Fruit fly (Drosophila melanogaster) whole organism, embryonic: Measurements from ENCODE around the gene CG16965.

Source experiments
- CG10654 ChIP-seq: fragments of 200-800 bp; sonication (Bioruptor generic); optimal IDR thresholded peaks from 2 replicates; lab custom pipeline; 2016; ENCODE audit warnings: missing biosample characterization, missing genetic modification characterization
- CG11093 ChIP-seq: fragments of 200-800 bp; sonication (Bioruptor generic); IDR thresholded peaks from 3 replicates; pipeline ENCODE4 v1.3.6; 2022; ENCODE audit warnings: missing biosample characterization, missing genetic modification characterization
- CG11398 ChIP-seq: fragments of 200-800 bp; sonication (Bioruptor generic); optimal IDR thresholded peaks from 2 replicates; lab custom pipeline; 2016; ENCODE audit warnings: missing biosample characterization, missing genetic modification characterization
- CG13775 ChIP-seq: fragments of 200-800 bp; sonication (Bioruptor generic); optimal IDR thresholded peaks from 3 replicates; lab custom pipeline; 2017; ENCODE audit warnings: missing biosample characterization, mild to moderate bottlenecking, missing genetic modification characterization
- CG16779 ChIP-seq: fragments of 200-800 bp; sonication (Bioruptor generic); IDR thresholded peaks from 2 replicates; pipeline ENCODE4 v1.3.6; 2022; ENCODE audit warnings: missing biosample characterization, missing genetic modification characterization
- CG17359 ChIP-seq: fragments of 200-800 bp; sonication (Bioruptor generic); optimal IDR thresholded peaks from 3 replicates; lab custom pipeline; 2018; ENCODE audit warnings: missing biosample characterization, mild to moderate bottlenecking, missing genetic modification characterization, moderate library complexity
- CG17829 ChIP-seq: fragments of 200-800 bp; optimal IDR thresholded peaks from 2 replicates; lab custom pipeline; 2019; ENCODE audit warnings: missing biosample characterization, mild to moderate bottlenecking, missing genetic modification characterization, moderate library complexity
- CG31224 ChIP-seq: fragments of 200-800 bp; sonication (Bioruptor generic); IDR thresholded peaks from 2 replicates; pipeline ENCODE4 v1.3.6; 2022; ENCODE audit warnings: missing biosample characterization, missing genetic modification characterization
- CG31365 ChIP-seq: fragments of 200-800 bp; sonication (Bioruptor generic); optimal IDR thresholded peaks from 2 replicates; lab custom pipeline; 2018; ENCODE audit warnings: missing biosample characterization, mild to moderate bottlenecking, missing genetic modification characterization
- CG32767 ChIP-seq: fragments of 200-800 bp; sonication (Bioruptor generic); IDR thresholded peaks from 2 replicates; pipeline ENCODE4 v1.3.6; 2022; ENCODE audit warnings: missing biosample characterization, missing genetic modification characterization
- CG3726 ChIP-seq: fragments of 200-800 bp; sonication (Bioruptor generic); IDR thresholded peaks from 3 replicates; pipeline ENCODE4, ENCODE4 v1.3.6; 2022; ENCODE audit warnings: missing biosample characterization, missing genetic modification characterization
- CG4282 ChIP-seq: fragments of 200-800 bp; sonication (Bioruptor generic); optimal IDR thresholded peaks from 2 replicates; lab custom pipeline; 2016; ENCODE audit warnings: missing biosample characterization, missing genetic modification characterization
- CG4360 ChIP-seq: fragments of 200-800 bp; sonication (Bioruptor generic); IDR thresholded peaks from 2 replicates; pipeline ENCODE4 v1.3.6; 2022; ENCODE audit warnings: missing biosample characterization, missing genetic modification characterization
- CG4730 ChIP-seq: fragments of 200-800 bp; sonication (Bioruptor generic); IDR thresholded peaks from 2 replicates; pipeline ENCODE4 v1.3.6; 2022; ENCODE audit warnings: missing biosample characterization, missing genetic modification characterization
- CG4854 ChIP-seq: fragments of 200-800 bp; sonication (Bioruptor generic); optimal IDR thresholded peaks from 2 replicates; lab custom pipeline; 2016; ENCODE audit warnings: missing biosample characterization, missing genetic modification characterization, inconsistent platforms
- CG7786 ChIP-seq: fragments of 200-800 bp; sonication (Bioruptor generic); optimal IDR thresholded peaks from 2 replicates; lab custom pipeline; 2016; ENCODE audit warnings: missing biosample characterization, missing genetic modification characterization
- CoRest ChIP-seq: fragments of 200-800 bp; sonication (Bioruptor generic); optimal IDR thresholded peaks from 3 replicates; lab custom pipeline; 2018; ENCODE audit warnings: missing biosample characterization, mild to moderate bottlenecking, missing genetic modification characterization, moderate library complexity
- Dfd ChIP-seq, 2 experiments: fragments of >200 bp; optimal IDR thresholded peaks; 2 replicates each; lab custom pipeline; 2017; ENCODE audit warnings: missing biosample characterization in 2 of 2, missing genetic modification characterization in 2 of 2
- E2f2 ChIP-seq: fragments of 200-800 bp; sonication (Bioruptor generic); IDR thresholded peaks from 2 replicates; pipeline ENCODE4 v1.3.6; 2022; ENCODE audit warnings: missing biosample characterization, missing genetic modification characterization
- Elba2 ChIP-seq: fragments of 200-800 bp; sonication (Bioruptor generic); optimal IDR thresholded peaks from 3 replicates; lab custom pipeline; 2016; ENCODE audit warnings: missing biosample characterization, missing genetic modification characterization
- Ets65A ChIP-seq: fragments of 200-800 bp; sonication (Bioruptor generic); peaks from one replicate; lab custom pipeline; 2016; ENCODE audit warnings: missing biosample characterization, missing genetic modification characterization
- Fer1 ChIP-seq: fragments of 200-800 bp; sonication (Bioruptor generic); optimal IDR thresholded peaks from 2 replicates; lab custom pipeline; 2017; ENCODE audit warnings: missing biosample characterization, mild to moderate bottlenecking, missing genetic modification characterization
- H2.0 ChIP-seq: fragments of 200-800 bp; sonication (Bioruptor generic); IDR thresholded peaks from 2 replicates; pipeline ENCODE4 v1.3.6; 2022; ENCODE audit warnings: missing biosample characterization, missing genetic modification characterization
- HmgD ChIP-seq: fragments of 200-800 bp; sonication (Bioruptor generic); optimal IDR thresholded peaks from 3 replicates; lab custom pipeline; 2016; ENCODE audit warnings: missing biosample characterization, missing genetic modification characterization
- HmgZ ChIP-seq: fragments of 200-800 bp; sonication (Bioruptor generic); optimal IDR thresholded peaks from 2 replicates; lab custom pipeline; 2018; ENCODE audit warnings: missing biosample characterization, mild to moderate bottlenecking, missing genetic modification characterization
- MBD-R2 ChIP-seq: fragments of 200-800 bp; sonication (Bioruptor generic); IDR thresholded peaks from 2 replicates; pipeline ENCODE4 v1.3.6; 2022; ENCODE audit warnings: missing biosample characterization, missing genetic modification characterization
- Mad ChIP-seq: fragments of 200-800 bp; sonication (Bioruptor generic); optimal IDR thresholded peaks from 2 replicates; lab custom pipeline; 2016; ENCODE audit warnings: missing biosample characterization, missing genetic modification characterization
- NC2α ChIP-seq: fragments of 200-800 bp; sonication (Bioruptor generic); optimal IDR thresholded peaks from 2 replicates; lab custom pipeline; 2016; ENCODE audit warnings: missing biosample characterization, missing genetic modification characterization
- Rfx ChIP-seq: fragments of 200-800 bp; sonication (Bioruptor generic); IDR thresholded peaks from 2 replicates; pipeline ENCODE4 v1.3.6; 2022; ENCODE audit warnings: missing biosample characterization, missing genetic modification characterization
- Scr ChIP-seq: fragments of 200-800 bp; sonication (Bioruptor generic); IDR thresholded peaks from 2 replicates; pipeline ENCODE4 v1.3.6; 2022; ENCODE audit warnings: missing biosample characterization, missing genetic modification characterization; ENCODE audit not compliant: partially characterized antibody
- Sry-δ ChIP-seq: fragments of 200-800 bp; sonication (Bioruptor generic); optimal IDR thresholded peaks from 2 replicates; lab custom pipeline; 2016; ENCODE audit warnings: missing biosample characterization, missing genetic modification characterization
- ap ChIP-seq: fragments of 200-800 bp; sonication (Bioruptor generic); IDR thresholded peaks from 2 replicates; pipeline ENCODE4 v1.3.6; 2022; ENCODE audit warnings: missing biosample characterization, missing genetic modification characterization
- ara ChIP-seq: fragments of 200-800 bp; sonication (Bioruptor generic); IDR thresholded peaks from 2 replicates; pipeline ENCODE4 v1.3.6; 2022; ENCODE audit warnings: missing biosample characterization, missing genetic modification characterization
- cas ChIP-seq: fragments of 200-800 bp; sonication (Bioruptor generic); IDR thresholded peaks from 2 replicates; pipeline ENCODE4 v1.3.6; 2022; ENCODE audit warnings: missing biosample characterization, missing genetic modification characterization
- dmrt99B ChIP-seq: fragments of 200-800 bp; sonication (Bioruptor generic); optimal IDR thresholded peaks from 2 replicates; lab custom pipeline; 2018; ENCODE audit warnings: missing biosample characterization, mild to moderate bottlenecking, missing genetic modification characterization, moderate library complexity
- dysf ChIP-seq: fragments of 200-800 bp; sonication (Bioruptor generic); IDR thresholded peaks from 3 replicates; pipeline ENCODE4 v1.3.6; 2022; ENCODE audit warnings: missing biosample characterization, missing genetic modification characterization
- eve ChIP-seq, 2 experiments: fragments of >200 bp; optimal IDR thresholded peaks; 2 replicates each; lab custom pipeline; 2017; ENCODE audit warnings: missing biosample characterization in 2 of 2, missing genetic modification characterization in 2 of 2
- fd64A ChIP-seq: fragments of 200-800 bp; sonication (Bioruptor generic); optimal IDR thresholded peaks from 3 replicates; lab custom pipeline; 2018; ENCODE audit warnings: missing biosample characterization, mild to moderate bottlenecking, missing genetic modification characterization
- gcm ChIP-seq: fragments of 200-800 bp; sonication (Bioruptor generic); optimal IDR thresholded peaks from 2 replicates; lab custom pipeline; 2019; ENCODE audit warnings: missing biosample characterization, mild to moderate bottlenecking, missing genetic modification characterization, moderate library complexity
- gro ChIP-seq: fragments of 200-800 bp; sonication (Bioruptor generic); optimal IDR thresholded peaks from 2 replicates; lab custom pipeline; 2016; ENCODE audit warnings: missing biosample characterization, missing genetic modification characterization
- gsb ChIP-seq: fragments of 200-800 bp; sonication (Bioruptor generic); IDR thresholded peaks from 2 replicates; pipeline ENCODE4 v1.3.6; 2022; ENCODE audit warnings: missing biosample characterization, missing genetic modification characterization
- h ChIP-seq: fragments of >200 bp; optimal IDR thresholded peaks from 2 replicates; lab custom pipeline; 2017
- lbe ChIP-seq: fragments of 200-800 bp; sonication (Bioruptor generic); optimal IDR thresholded peaks from 2 replicates; lab custom pipeline; 2016; ENCODE audit warnings: missing biosample characterization, mild to moderate bottlenecking, missing genetic modification characterization
- mld ChIP-seq: fragments of 200-800 bp; sonication (Bioruptor generic); IDR thresholded peaks from 3 replicates; pipeline ENCODE4 v1.3.6; 2022; ENCODE audit warnings: missing biosample characterization, missing genetic modification characterization; ENCODE audit not compliant: partially characterized antibody
- sima ChIP-seq: fragments of 200-800 bp; sonication (Bioruptor generic); optimal IDR thresholded peaks from 2 replicates; lab custom pipeline; 2016; ENCODE audit warnings: missing biosample characterization, missing genetic modification characterization
- sisA ChIP-seq: fragments of 200-800 bp; sonication (Bioruptor generic); IDR thresholded peaks from 2 replicates; pipeline ENCODE4 v1.3.6; 2022; ENCODE audit warnings: missing biosample characterization, missing genetic modification characterization
- sob ChIP-seq: fragments of 200-800 bp; sonication (Bioruptor generic); IDR thresholded peaks from 2 replicates; pipeline ENCODE4 v1.3.6; 2022; ENCODE audit warnings: missing biosample characterization, missing genetic modification characterization
- sqz ChIP-seq: fragments of 200-800 bp; sonication (Bioruptor generic); optimal IDR thresholded peaks from 3 replicates; lab custom pipeline; 2018; ENCODE audit warnings: missing biosample characterization, mild to moderate bottlenecking, missing genetic modification characterization
- sr ChIP-seq: fragments of 200-800 bp; sonication (Bioruptor generic); IDR thresholded peaks from 3 replicates; pipeline ENCODE4 v1.3.6; 2022; ENCODE audit warnings: missing biosample characterization, missing genetic modification characterization
- tna ChIP-seq: fragments of 200-800 bp; sonication (Bioruptor generic); IDR thresholded peaks from 2 replicates; pipeline ENCODE4 v1.3.6; 2022; ENCODE audit warnings: missing biosample characterization, missing genetic modification characterization; ENCODE audit not compliant: partially characterized antibody
- vvl ChIP-seq: fragments of 200-800 bp; sonication (Bioruptor generic); IDR thresholded peaks from 2 replicates; pipeline ENCODE4 v1.3.6; 2022; ENCODE audit warnings: missing biosample characterization, missing genetic modification characterization
- wek ChIP-seq: fragments of 200-800 bp; sonication (Bioruptor generic); optimal IDR thresholded peaks from 3 replicates; lab custom pipeline; 2018; ENCODE audit warnings: missing biosample characterization, mild to moderate bottlenecking, missing genetic modification characterization, moderate library complexity
- zen ChIP-seq: fragments of 200-800 bp; sonication (Bioruptor generic); optimal IDR thresholded peaks from 3 replicates; lab custom pipeline; 2018; ENCODE audit warnings: missing biosample characterization, mild to moderate bottlenecking, missing genetic modification characterization, moderate library complexity

CG16965 gene

DNA sequence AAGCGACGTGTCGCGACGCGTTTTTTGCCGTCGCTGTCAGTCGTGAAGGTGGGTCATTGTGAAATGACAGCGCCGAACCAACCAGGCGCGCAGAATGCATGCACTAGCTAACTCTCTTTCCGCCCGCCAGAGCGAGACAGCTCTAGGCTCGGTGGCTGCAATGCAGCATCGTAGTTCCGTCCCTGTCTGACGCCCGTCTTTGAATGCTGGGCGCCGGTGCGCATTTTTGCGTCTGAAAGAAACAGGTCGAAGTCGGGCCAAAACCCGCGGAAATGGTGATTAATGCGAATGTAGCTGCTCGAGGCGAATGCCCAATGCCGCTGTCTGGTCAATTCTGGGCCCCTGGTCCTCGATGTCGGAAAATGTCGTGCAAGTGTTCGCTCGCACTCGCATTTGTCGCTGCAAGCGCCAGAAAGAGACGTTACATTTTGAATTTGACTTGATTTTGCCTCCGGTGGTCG lies 26.0 kb downstream of the CG16965 start (continued):
- peak; percentile 58 for TF ChIP-seq wek (GFP tag; lab: Kevin White, UChicago)
- no peak for TF ChIP-seq CG4282 (GFP tag; lab: Kevin White, UChicago)
- TF ChIP-seq CG11093: peak; percentile 58; the same call in 1 of the 3 replicates
- TF ChIP-seq sima (GFP tag; lab: Kevin White, UChicago): no peak
- TF ChIP-seq Scr (GFP tag; lab: Robert Waterston, UW): no peak
- no peak for TF ChIP-seq Dfd (GFP tag; optimal IDR thresholded peaks at IDR 0.05; lab: Kevin White, UChicago)
- TF ChIP-seq sr: no peak
- peak; percentile 96 for TF ChIP-seq sqz (GFP tag; lab: Kevin White, UChicago)
- TF ChIP-seq sob (GFP tag; lab: Robert Waterston, UW): no peak
- no peak for TF ChIP-seq CG7786 (GFP tag; lab: Kevin White, UChicago)
- no peak for TF ChIP-seq CG3726 (GFP tag; lab: Robert Waterston, UW)
- TF ChIP-seq Sry-δ (GFP tag; lab: Kevin White, UChicago): peak; percentile 15
- peak; percentile 93 for TF ChIP-seq HmgZ
- TF ChIP-seq ap (GFP tag; lab: Robert Waterston, UW): no peak
- TF ChIP-seq E2f2 (GFP tag; lab: Robert Waterston, UW): no peak
- no peak for TF ChIP-seq cas (GFP tag; lab: Robert Waterston, UW)
- no peak for TF ChIP-seq CG4854 (GFP tag; lab: Kevin White, UChicago)
- no peak for TF ChIP-seq CG4730
- TF ChIP-seq gsb (GFP tag; lab: Robert Waterston, UW): no peak
- peak; percentile 33 for TF ChIP-seq NC2α (GFP tag; lab: Kevin White, UChicago)
- peak; percentile 42 for TF ChIP-seq CG17359
- no peak for TF ChIP-seq Ets65A
- TF ChIP-seq Rfx: no peak
- peak; percentile 98 for TF ChIP-seq HmgD
- no peak for TF ChIP-seq CG32767 (GFP tag; lab: Robert Waterston, UW)
- no peak for TF ChIP-seq Elba2 (GFP tag; lab: Kevin White, UChicago)
- no peak for TF ChIP-seq CG31224 (GFP tag; lab: Robert Waterston, UW)
- no peak for TF ChIP-seq vvl (GFP tag; lab: Robert Waterston, UW)
- no peak for TF ChIP-seq MBD-R2
- TF ChIP-seq gro (GFP tag; lab: Kevin White, UChicago): peak; percentile 85
- peak; percentile 41 for TF ChIP-seq CG13775 (GFP tag; lab: Kevin White, UChicago)
- no peak for TF ChIP-seq CG16779 (GFP tag; lab: Robert Waterston, UW)
- TF ChIP-seq CG4360 (GFP tag; lab: Robert Waterston, UW): no peak
- no peak for TF ChIP-seq mld (GFP tag; lab: Robert Waterston, UW)
- no peak for TF ChIP-seq tna (GFP tag; lab: Robert Waterston, UW)
- no peak for TF ChIP-seq eve (GFP tag; optimal IDR thresholded peaks at IDR 0.05; lab: Kevin White, UChicago)
- no peak for TF ChIP-seq lbe (GFP tag; lab: Kevin White, UChicago)
- TF ChIP-seq CG11398 (GFP tag; lab: Kevin White, UChicago): no peak
- TF ChIP-seq dmrt99B (tag; lab: Kevin White, UChicago): peak; percentile 72
- TF ChIP-seq CG31365 (tag; lab: Kevin White, UChicago): peak; percentile 67
- no peak for TF ChIP-seq dysf (GFP tag; lab: Robert Waterston, UW)
- TF ChIP-seq Fer1: peak; percentile 79
- TF ChIP-seq zen (tag; lab: Kevin White, UChicago): peak; percentile 88
- TF ChIP-seq CG17829 (tag; lab: Kevin White, UChicago): peak; percentile 85
- peak; percentile 65 for TF ChIP-seq Mad
- TF ChIP-seq h (lab: Kevin White, UChicago): peak; percentile 25
- TF ChIP-seq CG10654 (GFP tag; lab: Kevin White, UChicago): no peak
- peak; percentile 62 for TF ChIP-seq fd64A (GFP tag; lab: Kevin White, UChicago)
- TF ChIP-seq gcm (GFP tag; lab: Kevin White, UChicago): peak; percentile 79
- TF ChIP-seq CoRest: peak; percentile 21
- TF ChIP-seq ara (GFP tag; lab: Robert Waterston, UW): no peak
- no peak for TF ChIP-seq sisA (GFP tag; lab: Robert Waterston, UW)
- TF ChIP-seq H2.0: no peak
